Worm (Caenorhabditis elegans): ENCODE measurements around the gene acl-12.

acl-12 gene

DNA sequence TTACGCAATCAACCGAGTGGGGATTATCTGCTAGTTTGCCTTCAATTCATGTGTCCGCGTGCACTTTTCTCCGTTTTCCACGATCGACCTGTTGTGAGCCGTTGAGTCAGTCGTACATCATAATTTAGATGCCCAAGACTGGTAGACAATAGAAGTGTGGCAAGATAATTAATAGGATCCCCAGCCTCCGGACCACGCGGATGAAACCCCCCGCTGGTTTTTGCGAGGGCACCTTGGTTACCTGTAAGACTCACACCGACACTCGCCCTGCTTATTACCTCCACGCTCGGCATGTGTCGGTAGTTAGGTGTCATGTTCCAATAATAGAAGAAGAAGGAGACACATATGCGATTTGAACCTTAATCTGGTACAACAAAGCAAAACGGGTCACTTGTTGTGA lies 13.6 kb upstream of the acl-12 start:
- TF ChIP-seq isw-1 (GFP tag; IDR thresholded peaks at IDR 0.05) (no peak), lsy-2 (tag; optimal IDR thresholded peaks at IDR 0.05) (no peak), dsc-1 (tag; optimal IDR thresholded peaks at IDR 0.05) (peak; percentile 15), ztf-11 (tag; optimal IDR thresholded peaks at IDR 0.05) (no peak), nhr-85 (tag) (no peak), fos-1 (tag; optimal IDR thresholded peaks at IDR 0.05) (no peak)

ce11 chrX:7452606-7453005 lies 10.2 kb upstream of the acl-12 start:
- TF ChIP-seq ceh-88 (GFP tag; IDR thresholded peaks at IDR 0.05) (no peak), vab-15 (tag; optimal IDR thresholded peaks at IDR 0.05) (no peak), unc-86 (tag; optimal IDR thresholded peaks at IDR 0.05) (no peak), C04F5.9 (tag; optimal IDR thresholded peaks at IDR 0.05) (no peak), dpl-1 (GFP tag; optimal IDR thresholded peaks at IDR 0.05) (no peak), nhr-11 (tag; optimal IDR thresholded peaks at IDR 0.05) (no peak), ztf-4 (tag; optimal IDR thresholded peaks at IDR 0.05) (no peak), lin-13 (GFP tag; optimal IDR thresholded peaks at IDR 0.05) (no peak), nhr-28 (tag; optimal IDR thresholded peaks at IDR 0.05) (no peak), ceh-82 (tag; optimal IDR thresholded peaks at IDR 0.05) (no peak), snpc-4 (tag; optimal IDR thresholded peaks at IDR 0.05) (no peak)

ce11 chrX:7447340-7447739 lies 5.0 kb upstream of the acl-12 start:
- TF ChIP-seq unc-62 (GFP tag; optimal IDR thresholded peaks at IDR 0.05) (no peak), nhr-11 (tag; optimal IDR thresholded peaks at IDR 0.05) (no peak), ztf-11 (tag; optimal IDR thresholded peaks at IDR 0.05) (no peak), Y116A8C.19 (tag; optimal IDR thresholded peaks at IDR 0.05; ENCODE audit: borderline replicate concordance) (no peak), unc-86 (tag; optimal IDR thresholded peaks at IDR 0.05) (no peak), egl-27 (tag; optimal IDR thresholded peaks at IDR 0.05) (no peak), efl-1 (optimal IDR thresholded peaks at IDR 0.05) (no peak), efl-1 (GFP tag; optimal IDR thresholded peaks at IDR 0.05 in 1 of 2) (no peak), fkh-4 (tag; optimal IDR thresholded peaks at IDR 0.05; ENCODE audit: borderline replicate concordance) (peak; percentile 76), lir-3 (tag; optimal IDR thresholded peaks at IDR 0.05; ENCODE audit: poor library complexity) (no peak), C34B4.2 (tag; optimal IDR thresholded peaks at IDR 0.05) (no peak), swsn-7 (tag; optimal IDR thresholded peaks at IDR 0.05) (no peak), mdl-1 (tag; optimal IDR thresholded peaks at IDR 0.05) (no peak), rnt-1 (tag; optimal IDR thresholded peaks at IDR 0.05) (no peak), aha-1 (tag; optimal IDR thresholded peaks at IDR 0.05) (no peak), snpc-4 (tag; optimal IDR thresholded peaks at IDR 0.05) (no peak), zip-4 (GFP tag; optimal IDR thresholded peaks at IDR 0.05) (no peak), ceh-88 (GFP tag; IDR thresholded peaks at IDR 0.05) (no peak), jun-1 (tag; optimal IDR thresholded peaks at IDR 0.05) (no peak), sox-4 (tag; optimal IDR thresholded peaks at IDR 0.05) (no peak), dsc-1 (tag; optimal IDR thresholded peaks at IDR 0.05) (peak; percentile 90), ces-1 (GFP tag; optimal IDR thresholded peaks at IDR 0.05) (no peak), nhr-71 (tag; optimal IDR thresholded peaks at IDR 0.05) (peak; percentile 47), aly-2 (tag; optimal IDR thresholded peaks at IDR 0.05) (no peak), ceh-8 (GFP tag; optimal IDR thresholded peaks at IDR 0.05) (no peak), pag-3 (tag; optimal IDR thresholded peaks at IDR 0.05; ENCODE audit: borderline replicate concordance, insufficient read depth) (no peak), hlh-4 (tag; optimal IDR thresholded peaks at IDR 0.05) (peak; percentile 96), fkh-8 (tag; optimal IDR thresholded peaks at IDR 0.05) (peak; percentile 36), grh-1 (GFP tag; IDR thresholded peaks at IDR 0.05) (no peak), nhr-12 (tag; optimal IDR thresholded peaks at IDR 0.05) (no peak), F16B12.6 (tag; optimal IDR thresholded peaks at IDR 0.05) (no peak), elt-3 (tag; optimal IDR thresholded peaks at IDR 0.05) (no peak), lin-39 (tag; optimal IDR thresholded peaks at IDR 0.05) (no peak)
